Fruit fly (Drosophila melanogaster): ENCODE data around the gene CG31251.

CG31251 gene

dm6 chr3R:17718051-17718693 lies 33.5 kb upstream of the CG31251 start, which contains the start of gene osa (continued):
- TF ChIP-seq Spps (tag; optimal IDR thresholded peaks at IDR 0.05) (no peak), emc (GFP tag; optimal IDR thresholded peaks at IDR 0.05) (no peak), Jarid2 (GFP tag; optimal IDR thresholded peaks at IDR 0.05) (peak; percentile 56), CG7786 (GFP tag; optimal IDR thresholded peaks at IDR 0.05) (no peak), lab (GFP tag; optimal IDR thresholded peaks at IDR 0.05) (peak; percentile 18), nom (GFP tag; optimal IDR thresholded peaks at IDR 0.05) (peak; percentile 43), Med (GFP tag) (peak; percentile 85), CG1603 (tag; optimal IDR thresholded peaks at IDR 0.05) (peak; percentile 32), CG10209 (GFP tag; optimal IDR thresholded peaks at IDR 0.05) (no peak), CG12769 (tag; optimal IDR thresholded peaks at IDR 0.05) (no peak), sens (GFP tag) (peak; percentile 66), Hr3 (GFP tag; optimal IDR thresholded peaks at IDR 0.05) (no peak), dati (GFP tag; IDR thresholded peaks at IDR 0.05) (no peak), CG9609 (GFP tag; optimal IDR thresholded peaks at IDR 0.05) (peak; percentile 9), MESR4 (GFP tag; optimal IDR thresholded peaks at IDR 0.05) (peak; percentile 88), CG7372 (GFP tag; IDR thresholded peaks at IDR 0.05) (no peak), Dp (GFP tag; optimal IDR thresholded peaks at IDR 0.05) (peak; percentile 65), D (optimal IDR thresholded peaks at IDR 0.05) (no peak), D (GFP tag; optimal IDR thresholded peaks at IDR 0.05) (no peak), Bdp1 (GFP tag; optimal IDR thresholded peaks at IDR 0.05) (peak; percentile 18), kay (GFP tag; optimal IDR thresholded peaks at IDR 0.05) (no peak), dpn (GFP tag; optimal IDR thresholded peaks at IDR 0.05) (peak in 1 of 2 experiments; percentile 4), Hmr (GFP tag; optimal IDR thresholded peaks at IDR 0.05) (peak; percentile 16), C15 (GFP tag; IDR thresholded peaks at IDR 0.05) (no peak), bcd (GFP tag; optimal IDR thresholded peaks at IDR 0.05) (peak; percentile 28), CoRest (tag; optimal IDR thresholded peaks at IDR 0.05) (peak; percentile 50), dmrt11E (tag; optimal IDR thresholded peaks at IDR 0.05) (peak; percentile 6), cwo (GFP tag; optimal IDR thresholded peaks at IDR 0.05) (peak; percentile 13), fd3F (GFP tag; optimal IDR thresholded peaks at IDR 0.05) (no peak), Sry-δ (GFP tag; optimal IDR thresholded peaks at IDR 0.05) (peak; percentile 94), CG12155 (GFP tag; optimal IDR thresholded peaks at IDR 0.05) (peak; percentile 90), CG31224 (GFP tag; IDR thresholded peaks at IDR 0.05) (no peak), her (GFP tag; optimal IDR thresholded peaks at IDR 0.05) (peak; percentile 98), CTCF (GFP tag; optimal IDR thresholded peaks at IDR 0.05) (peak; percentile 77), ind (GFP tag; optimal IDR thresholded peaks at IDR 0.05) (no peak), Stat92E (GFP tag; optimal IDR thresholded peaks at IDR 0.05) (peak in 1 of 3 experiments; percentile 32), CG30020 (tag; optimal IDR thresholded peaks at IDR 0.05) (peak; percentile 39), Sox100B (GFP tag; optimal IDR thresholded peaks at IDR 0.05) (no peak), CG14667 (GFP tag; IDR thresholded peaks at IDR 0.05) (no peak), CG2120 (GFP tag; optimal IDR thresholded peaks at IDR 0.05) (no peak), Asciz (GFP tag; optimal IDR thresholded peaks at IDR 0.05) (no peak), CG34422 (GFP tag; IDR thresholded peaks at IDR 0.05) (no peak), Meics (GFP tag; optimal IDR thresholded peaks at IDR 0.05) (peak; percentile 10), jumu (GFP tag; optimal IDR thresholded peaks at IDR 0.05) (peak; percentile 17), CG6272 (GFP tag; IDR thresholded peaks at IDR 0.05) (peak; percentile 70; the same call in 1 of the 2 replicates), sd (tag; optimal IDR thresholded peaks at IDR 0.05) (no peak), gsb (GFP tag; IDR thresholded peaks at IDR 0.05) (no peak), CG11504 (tag; optimal IDR thresholded peaks at IDR 0.05) (peak; percentile 13), dm (GFP tag; optimal IDR thresholded peaks at IDR 0.05) (no peak), CG7745 (tag; optimal IDR thresholded peaks at IDR 0.05) (no peak), gfzf (GFP tag; optimal IDR thresholded peaks at IDR 0.05) (peak; percentile 58)
